Fruit fly (Drosophila melanogaster) whole organism: ENCODE results near the gene Hexo1.

Experiments used
- CG8478 ChIP-seq: fragments of >200 bp; optimal IDR thresholded peaks from 2 replicates; lab custom pipeline; 2018; ENCODE audit warnings: inconsistent platforms
- Dll ChIP-seq: fragments of >200 bp; optimal IDR thresholded peaks from 2 replicates; lab custom pipeline; 2017
- EcR ChIP-seq, 2 experiments: fragments of >200 bp; optimal IDR thresholded peaks; 2 replicates each; lab custom pipeline; 2017; ENCODE audit warnings: missing biosample characterization in 2 of 2, missing genetic modification characterization in 2 of 2, missing genetic modification reagents in 2 of 2
- pan ChIP-seq: fragments of >200 bp; optimal IDR thresholded peaks from 2 replicates; lab custom pipeline; 2017
- psq ChIP-seq: fragments of >200 bp; optimal IDR thresholded peaks from 2 replicates; lab custom pipeline; 2017
- usp ChIP-seq: fragments of >200 bp; optimal IDR thresholded peaks from 2 replicates; lab custom pipeline; 2017; ENCODE audit warnings: missing biosample characterization, missing genetic modification characterization, mixed read lengths

Hexo1 gene

dm6 chr3L:4322032-4322617, 33.7 kb downstream of the Hexo1 start, which contains the start of gene CG15014:
TSS of gene CG15014 (minus strand) at chr3L:4322259.
- TF ChIP-seq Dll (lab: Kevin White, UChicago) = no peak
- no peak for TF ChIP-seq pan (lab: Kevin White, UChicago)
- TF ChIP-seq CG8478 = no peak
- no peak for TF ChIP-seq EcR (GFP tag; optimal IDR thresholded peaks at IDR 0.05; lab: Kevin White, UChicago)
- no peak for TF ChIP-seq psq (lab: Kevin White, UChicago)
- TF ChIP-seq usp (GFP tag; lab: Kevin White, UChicago) = no peak

- TF ChIP-seq usp (GFP tag; lab: Kevin White, UChicago) = no peak
- no peak for TF ChIP-seq psq (lab: Kevin White, UChicago)
- no peak for TF ChIP-seq Dll (lab: Kevin White, UChicago)
- no peak for TF ChIP-seq EcR (GFP tag; optimal IDR thresholded peaks at IDR 0.05; lab: Kevin White, UChicago)
- TF ChIP-seq pan (lab: Kevin White, UChicago) = no peak
- no peak for TF ChIP-seq CG8478
Measured at dm6 chr3L:4328048-4328447, 39.6 kb downstream of the Hexo1 start.

- TF ChIP-seq CG8478 = no peak
- no peak for TF ChIP-seq usp (GFP tag; lab: Kevin White, UChicago)
- no peak for TF ChIP-seq psq (lab: Kevin White, UChicago)
- no peak for TF ChIP-seq pan (lab: Kevin White, UChicago)
- no peak for TF ChIP-seq Dll (lab: Kevin White, UChicago)
- no peak for TF ChIP-seq EcR (GFP tag; optimal IDR thresholded peaks at IDR 0.05; lab: Kevin White, UChicago)
Measured at dm6 chr3L:4336588-4336987, 48.1 kb downstream of the Hexo1 start.

dm6 chr3L:4339525-4339924, 51.1 kb downstream of the Hexo1 start:
- TF ChIP-seq Dll (lab: Kevin White, UChicago) (no peak), EcR (GFP tag; optimal IDR thresholded peaks at IDR 0.05; lab: Kevin White, UChicago) (no peak), psq (lab: Kevin White, UChicago) (no peak), usp (GFP tag; lab: Kevin White, UChicago) (no peak)

- TF ChIP-seq CG8478 = no peak
- TF ChIP-seq EcR (GFP tag; optimal IDR thresholded peaks at IDR 0.05; lab: Kevin White, UChicago) = no peak
- no peak for TF ChIP-seq pan (lab: Kevin White, UChicago)
- no peak for TF ChIP-seq usp (GFP tag; lab: Kevin White, UChicago)
Measured at dm6 chr3L:4340227-4340626, 51.8 kb downstream of the Hexo1 start.
